Worm (Caenorhabditis elegans): ENCODE results near the gene Y39G8B.10.

- TF ChIP-seq him-1 (tag; optimal IDR thresholded peaks at IDR 0.05) (no peak), dao-5 (tag; optimal IDR thresholded peaks at IDR 0.05) (no peak), W03F9.2 (tag; optimal IDR thresholded peaks at IDR 0.05) (no peak)
Observed at ce11 chrII:13958359-13958758, 24.6 kb downstream of the Y39G8B.10 start.
